Fruit fly (Drosophila melanogaster): ENCODE measurements around the gene CG12206.

The CG12206 gene

dm6 chrX:3474476-3475439 is at the start of gene CG12206:
Gene CG12206, minus strand, starts transcription at chrX:3474524.
- TF ChIP-seq Dll (optimal IDR thresholded peaks at IDR 0.05) (peak; percentile 42), EcR (GFP tag; optimal IDR thresholded peaks at IDR 0.05) (no peak), usp (GFP tag; optimal IDR thresholded peaks at IDR 0.05) (no peak)

DNA sequence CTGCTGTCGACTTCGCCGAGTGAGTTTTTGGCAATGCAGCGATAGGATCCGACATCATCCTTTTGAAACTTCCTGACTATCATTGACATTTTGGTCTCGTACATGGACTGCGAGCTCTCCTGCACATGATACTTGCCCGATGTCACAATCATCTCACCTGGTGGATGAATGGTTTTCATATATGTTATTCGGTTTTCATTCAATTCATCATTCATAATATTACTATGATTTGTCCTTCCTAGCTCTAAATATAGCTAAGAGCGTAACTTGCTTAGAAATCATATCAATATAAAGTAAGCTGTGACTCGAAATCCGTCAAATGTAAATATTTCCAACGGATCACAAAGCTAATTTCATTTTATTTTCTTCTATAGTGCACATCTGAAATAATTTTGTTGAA is 39.7 kb upstream of the CG12206 start, which contains the start of gene CG13021:
TSS of gene CG13021 (plus strand) at position 301 of the 400 bp plus-strand sequence.
- TF ChIP-seq psq (optimal IDR thresholded peaks at IDR 0.05) (no peak), pan (optimal IDR thresholded peaks at IDR 0.05) (no peak), CG8478 (optimal IDR thresholded peaks at IDR 0.05) (no peak), EcR (GFP tag; optimal IDR thresholded peaks at IDR 0.05) (no peak), usp (GFP tag; optimal IDR thresholded peaks at IDR 0.05) (no peak), Dll (optimal IDR thresholded peaks at IDR 0.05) (no peak)

DNA sequence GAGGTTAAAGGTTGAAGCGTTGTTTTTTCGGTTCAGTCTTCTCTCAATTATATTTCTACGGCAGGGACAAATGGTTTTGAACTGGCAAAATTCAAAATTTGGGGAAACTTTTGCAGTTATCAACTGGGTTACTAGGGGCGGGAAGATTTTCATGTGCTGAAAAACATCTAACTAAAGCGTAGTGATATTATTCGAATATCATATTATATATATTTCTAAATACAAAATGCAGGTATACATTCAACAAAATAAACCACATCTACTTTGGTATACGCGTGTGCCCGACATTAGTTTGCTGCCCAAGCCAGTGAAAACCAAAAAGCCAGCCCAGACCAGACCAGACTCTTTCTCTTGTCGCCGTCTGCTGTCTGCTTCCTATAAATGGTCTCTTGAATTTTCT is 30.4 kb upstream of the CG12206 start, which contains the start of gene Gas8:
TSS of gene Gas8 (minus strand) at position 101 of the 400 bp plus-strand sequence.
- TF ChIP-seq EcR (GFP tag; optimal IDR thresholded peaks at IDR 0.05) (no peak), psq (optimal IDR thresholded peaks at IDR 0.05) (no peak), pan (optimal IDR thresholded peaks at IDR 0.05) (no peak), usp (GFP tag; optimal IDR thresholded peaks at IDR 0.05) (no peak)

DNA sequence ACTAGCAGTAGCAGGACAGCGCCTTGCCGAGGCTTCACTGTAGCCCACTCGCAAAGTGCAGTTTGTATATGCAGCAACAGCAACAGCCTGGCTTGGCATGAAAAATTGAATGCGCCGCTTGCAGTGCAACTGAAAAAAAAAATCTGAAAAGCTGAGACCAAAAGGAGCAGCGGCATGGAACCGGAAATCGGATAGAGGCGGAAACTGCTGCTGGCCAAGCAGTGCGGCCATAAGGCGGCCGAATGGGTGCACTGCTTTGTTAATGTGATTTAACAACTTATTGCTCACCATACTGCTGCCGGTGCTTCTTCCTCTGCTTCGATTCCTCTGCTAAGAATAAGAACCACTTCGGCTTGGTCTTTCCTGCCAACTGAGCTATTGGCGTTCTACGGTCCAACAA is 29.9 kb upstream of the CG12206 start:
- TF ChIP-seq EcR (GFP tag; optimal IDR thresholded peaks at IDR 0.05) (no peak), usp (GFP tag; optimal IDR thresholded peaks at IDR 0.05) (no peak), psq (optimal IDR thresholded peaks at IDR 0.05) (no peak), pan (optimal IDR thresholded peaks at IDR 0.05) (no peak), CG8478 (optimal IDR thresholded peaks at IDR 0.05) (no peak), Dll (optimal IDR thresholded peaks at IDR 0.05) (no peak)

DNA sequence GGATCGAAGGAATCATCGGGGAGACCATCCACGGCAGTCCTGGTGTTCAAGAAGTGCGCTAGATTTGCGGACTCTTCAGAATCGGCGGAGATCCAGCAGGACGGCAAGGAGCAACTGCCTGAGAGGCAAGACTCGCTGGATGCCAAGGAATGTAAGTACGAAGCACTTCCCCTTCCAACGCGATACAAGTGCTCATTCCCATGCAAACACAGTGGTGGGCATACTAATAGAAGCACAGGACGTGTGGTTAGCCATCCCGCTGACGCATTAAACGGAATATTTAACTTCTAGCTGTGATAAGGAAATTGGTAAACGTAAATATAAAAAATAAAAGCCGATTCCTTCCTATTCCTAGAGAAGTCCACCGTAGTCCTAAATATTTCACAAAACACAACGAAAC is 11.5 kb upstream of the CG12206 start:
- TF ChIP-seq EcR (GFP tag; optimal IDR thresholded peaks at IDR 0.05) = no peak
- TF ChIP-seq pan (optimal IDR thresholded peaks at IDR 0.05) = no peak
- no peak for TF ChIP-seq usp (GFP tag; optimal IDR thresholded peaks at IDR 0.05)
- no peak for TF ChIP-seq psq (optimal IDR thresholded peaks at IDR 0.05)
- TF ChIP-seq Dll (optimal IDR thresholded peaks at IDR 0.05) = no peak
- no peak for TF ChIP-seq CG8478 (optimal IDR thresholded peaks at IDR 0.05)

- no peak for TF ChIP-seq EcR (GFP tag; optimal IDR thresholded peaks at IDR 0.05)
- TF ChIP-seq pan (optimal IDR thresholded peaks at IDR 0.05) = no peak
- TF ChIP-seq Dll (optimal IDR thresholded peaks at IDR 0.05) = no peak
- TF ChIP-seq usp (GFP tag; optimal IDR thresholded peaks at IDR 0.05) = no peak
- TF ChIP-seq CG8478 (optimal IDR thresholded peaks at IDR 0.05) = no peak
- TF ChIP-seq psq (optimal IDR thresholded peaks at IDR 0.05) = no peak
Measured at dm6 chrX:3485304-3485703, 11.0 kb upstream of the CG12206 start, which contains the start of the genes CG14270 and CG10803. Gene CG14270, minus strand, starts transcription at chrX:3485378. Gene CG10803, plus strand, starts transcription at chrX:3485650.

DNA sequence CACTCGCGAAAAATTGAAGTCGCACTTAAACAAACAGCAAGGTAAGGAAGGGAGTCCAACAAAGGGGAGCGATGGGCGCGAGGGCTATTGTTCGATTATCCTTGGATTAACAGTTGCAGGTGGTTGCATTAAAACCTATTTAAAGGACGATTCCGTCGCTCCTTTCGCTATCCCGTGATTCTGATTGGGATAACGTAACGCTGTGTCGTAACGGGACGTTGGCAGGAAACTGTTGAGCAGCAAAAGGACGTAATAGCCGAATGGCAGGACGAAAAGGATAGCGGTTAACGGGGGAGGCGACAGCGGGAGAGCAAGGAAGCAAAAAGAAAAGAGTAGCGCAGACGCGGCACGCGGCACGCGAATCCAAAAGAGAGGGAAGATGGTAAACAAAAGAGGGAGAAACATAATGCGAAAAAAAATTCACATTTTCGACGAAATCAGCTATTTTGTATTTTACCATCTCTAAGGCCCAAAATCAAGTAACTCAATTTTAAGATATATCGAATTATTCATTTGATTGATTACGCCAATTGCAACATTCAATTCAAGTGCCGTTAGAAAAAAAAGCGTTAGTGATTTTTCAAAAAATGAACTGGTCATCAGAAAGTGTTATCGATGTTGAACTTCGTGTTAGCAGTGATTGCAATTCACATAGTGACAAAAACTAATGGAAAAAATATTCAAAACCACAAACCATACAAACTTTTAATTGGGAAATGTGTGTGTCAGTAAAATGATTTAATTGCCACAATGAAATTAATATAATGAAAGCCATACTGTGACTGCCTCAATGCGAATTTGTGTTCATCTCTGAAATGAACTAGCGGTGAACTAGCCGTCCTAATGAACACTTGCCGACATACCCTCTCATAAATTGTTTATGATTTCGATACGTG is 8.0 kb upstream of the CG12206 start, which contains the start of the genes CG10804 and CG10802:
TSS of gene CG10804 (minus strand) at position 204 of the 896 bp plus-strand sequence.
TSS of gene CG10802 (plus strand) at position 847 of the 896 bp plus-strand sequence.
- no peak for TF ChIP-seq usp (GFP tag; optimal IDR thresholded peaks at IDR 0.05)
- no peak for TF ChIP-seq CG8478 (optimal IDR thresholded peaks at IDR 0.05)
- no peak for TF ChIP-seq Dll (optimal IDR thresholded peaks at IDR 0.05)

dm6 chrX:3481034-3481433 is 6.7 kb upstream of the CG12206 start:
- no peak for TF ChIP-seq Dll (optimal IDR thresholded peaks at IDR 0.05)
- no peak for TF ChIP-seq EcR (GFP tag; optimal IDR thresholded peaks at IDR 0.05)
- TF ChIP-seq pan (optimal IDR thresholded peaks at IDR 0.05) = no peak
- no peak for TF ChIP-seq psq (optimal IDR thresholded peaks at IDR 0.05)
- no peak for TF ChIP-seq CG8478 (optimal IDR thresholded peaks at IDR 0.05)
- TF ChIP-seq usp (GFP tag; optimal IDR thresholded peaks at IDR 0.05) = no peak

- TF ChIP-seq Dll (optimal IDR thresholded peaks at IDR 0.05) (peak; percentile 67), pan (optimal IDR thresholded peaks at IDR 0.05) (no peak)
Measured at dm6 chrX:3476009-3476408, 1.7 kb upstream of the CG12206 start.

DNA sequence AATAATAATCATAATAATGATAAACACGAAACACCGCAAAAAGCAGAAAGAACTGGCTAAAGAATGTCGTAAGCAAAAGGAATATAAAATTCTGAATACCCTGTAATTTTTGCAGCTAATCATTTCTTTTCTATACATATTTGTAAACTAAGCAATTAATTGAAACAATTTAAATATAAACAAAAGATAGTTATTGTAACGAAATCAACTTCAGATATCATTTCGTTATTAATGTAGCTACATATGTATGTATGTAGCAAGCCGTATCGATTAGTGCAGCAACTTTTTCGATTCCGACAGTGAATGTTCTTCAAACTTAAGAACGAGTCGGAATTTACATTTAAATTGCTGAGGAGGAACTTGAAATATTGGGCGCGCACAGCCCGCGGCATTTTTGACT is 688 bp downstream of the CG12206 start:
- TF ChIP-seq usp (GFP tag; optimal IDR thresholded peaks at IDR 0.05) (no peak), pan (optimal IDR thresholded peaks at IDR 0.05) (no peak), CG8478 (optimal IDR thresholded peaks at IDR 0.05) (no peak), EcR (GFP tag; optimal IDR thresholded peaks at IDR 0.05) (no peak), Dll (optimal IDR thresholded peaks at IDR 0.05) (no peak), psq (optimal IDR thresholded peaks at IDR 0.05) (no peak)

DNA sequence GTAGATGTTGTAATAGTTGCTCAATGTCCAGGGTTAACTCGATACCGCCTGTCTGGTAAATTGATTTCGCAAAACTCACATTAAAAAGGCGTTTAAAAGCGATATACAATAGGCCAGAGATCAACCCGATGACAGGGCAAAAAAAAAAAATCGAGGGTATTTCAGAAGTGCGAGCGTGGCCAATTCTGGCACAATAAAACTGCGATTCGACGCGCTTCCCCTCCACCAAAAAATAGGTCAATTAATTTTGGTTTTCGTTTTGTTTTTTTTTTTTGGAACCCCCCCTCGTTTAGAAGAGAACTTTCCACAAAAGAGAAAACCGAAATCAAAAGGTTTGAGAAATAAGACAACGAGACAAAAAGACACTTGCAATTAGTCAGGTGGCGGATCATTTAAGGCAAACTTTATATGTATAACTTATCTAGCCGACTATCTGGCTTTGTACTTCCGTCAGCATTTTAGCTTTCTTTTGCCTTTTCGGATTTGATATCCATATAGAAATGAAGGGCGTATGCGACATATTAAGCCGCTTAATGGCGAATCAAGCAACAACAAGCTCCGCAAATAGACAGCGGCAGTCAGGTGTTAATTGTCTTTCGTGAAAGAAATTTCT is 3.8 kb downstream of the CG12206 start:
- TF ChIP-seq Dll (optimal IDR thresholded peaks at IDR 0.05) = no peak
- TF ChIP-seq pan (optimal IDR thresholded peaks at IDR 0.05) = no peak
- no peak for TF ChIP-seq usp (GFP tag; optimal IDR thresholded peaks at IDR 0.05)
- no peak for TF ChIP-seq EcR (GFP tag; optimal IDR thresholded peaks at IDR 0.05)
- TF ChIP-seq psq (optimal IDR thresholded peaks at IDR 0.05) = no peak
- no peak for TF ChIP-seq CG8478 (optimal IDR thresholded peaks at IDR 0.05)
